Worm (Caenorhabditis elegans) whole organism, L2 larva: ENCODE data around the gene ccm-2.

ENCODE experiments used
- F13H6.1 ChIP-seq: sonication (generic microtip); optimal IDR thresholded peaks from 2 replicates; lab custom pipeline; 2016; ENCODE audit warnings: missing genetic modification characterization, missing compliant biosample characterization
- R02D3.7 ChIP-seq: fragments of 150-350 bp; optimal IDR thresholded peaks from 2 replicates; lab custom pipeline; 2014; ENCODE audit warnings: missing biosample characterization, missing genetic modification characterization
- Y55F3AM.14 ChIP-seq: fragments of 200-800 bp; sonication (Bioruptor generic); optimal IDR thresholded peaks from 2 replicates; lab custom pipeline; 2018; ENCODE audit warnings: mild to moderate bottlenecking, missing genetic modification characterization, missing compliant biosample characterization
- alr-1 ChIP-seq: fragments of 150-350 bp; optimal IDR thresholded peaks from 2 replicates; lab custom pipeline; 2014; ENCODE audit warnings: missing biosample characterization, missing genetic modification characterization
- aly-2 ChIP-seq: fragments of 150-350 bp; optimal IDR thresholded peaks from 2 replicates; lab custom pipeline; 2014; ENCODE audit warnings: missing biosample characterization, missing genetic modification characterization
- blmp-1 ChIP-seq: sonication (generic microtip); optimal IDR thresholded peaks from 2 replicates; lab custom pipeline; 2017; ENCODE audit warnings: missing genetic modification characterization, mild to moderate bottlenecking, missing compliant biosample characterization, antibody characterized with exemption, moderate library complexity; ENCODE audit not compliant: insufficient read depth
- ceh-82 ChIP-seq: fragments of 150-350 bp; optimal IDR thresholded peaks from 2 replicates; lab custom pipeline; 2014; ENCODE audit warnings: missing biosample characterization, missing genetic modification characterization
- crh-2 ChIP-seq: sonication (generic microtip); optimal IDR thresholded peaks from 2 replicates; lab custom pipeline; 2017; ENCODE audit warnings: missing biosample characterization, missing genetic modification characterization
- dmd-4 ChIP-seq: sonication (generic microtip); optimal IDR thresholded peaks from 2 replicates; lab custom pipeline; 2017; ENCODE audit warnings: missing biosample characterization, missing genetic modification characterization
- egl-27 ChIP-seq: sonication (generic microtip); optimal IDR thresholded peaks from 3 replicates; lab custom pipeline; 2017; ENCODE audit warnings: missing biosample characterization, missing genetic modification reagents, missing genetic modification characterization
- elt-1 ChIP-seq: fragments of 150-350 bp; optimal IDR thresholded peaks from 2 replicates; lab custom pipeline; 2014; ENCODE audit warnings: missing biosample characterization, missing genetic modification characterization
- elt-3 ChIP-seq: sonication (generic microtip); optimal IDR thresholded peaks from 2 replicates; lab custom pipeline; 2017; ENCODE audit warnings: missing biosample characterization, missing genetic modification characterization
- fos-1 ChIP-seq: fragments of 150-350 bp; optimal IDR thresholded peaks from 2 replicates; lab custom pipeline; 2014; ENCODE audit warnings: missing biosample characterization, missing genetic modification characterization
- gmeb-1 ChIP-seq: fragments of 150-350 bp; optimal IDR thresholded peaks from 2 replicates; lab custom pipeline; 2014; ENCODE audit warnings: missing biosample characterization, missing genetic modification characterization
- lin-11 ChIP-seq: fragments of 150-350 bp; sonication (generic microtip); optimal IDR thresholded peaks from 2 replicates; lab custom pipeline; 2014; ENCODE audit warnings: missing biosample characterization, missing genetic modification characterization, inconsistent platforms, mixed read lengths
- lsy-2 ChIP-seq, 2 experiments: fragments of 150-350 bp in 1 of 2; sonication (generic microtip) in 1 of 2; optimal IDR thresholded peaks; 2 replicates each; lab custom pipeline; 2014 to 2017; ENCODE audit warnings: missing biosample characterization in 2 of 2, missing genetic modification characterization in 2 of 2
- mab-5 ChIP-seq: fragments of 150-350 bp; optimal IDR thresholded peaks from 2 replicates; lab custom pipeline; 2014; ENCODE audit warnings: missing biosample characterization, missing genetic modification characterization
- mdl-1 ChIP-seq, 2 experiments: fragments of 150-350 bp in 1 of 2; sonication (generic microtip) in 1 of 2; optimal IDR thresholded peaks; 2 replicates each; lab custom pipeline; 2017; ENCODE audit warnings: missing biosample characterization in 2 of 2, missing genetic modification characterization in 2 of 2
- nhr-12 ChIP-seq: fragments of 150-350 bp; optimal IDR thresholded peaks from 2 replicates; lab custom pipeline; 2014; ENCODE audit warnings: missing biosample characterization, missing genetic modification characterization
- nhr-129 ChIP-seq: fragments of 150-350 bp; optimal IDR thresholded peaks from 2 replicates; lab custom pipeline; 2014; ENCODE audit warnings: missing biosample characterization, missing genetic modification characterization
- nhr-21 ChIP-seq: fragments of 150-350 bp; optimal IDR thresholded peaks from 2 replicates; lab custom pipeline; 2014; ENCODE audit warnings: missing biosample characterization, missing genetic modification characterization
- nhr-23 ChIP-seq: fragments of 150-350 bp; optimal IDR thresholded peaks from 2 replicates; lab custom pipeline; 2014; ENCODE audit warnings: missing biosample characterization, missing genetic modification reagents, missing genetic modification characterization
- nhr-25 ChIP-seq: fragments of 150-350 bp; sonication (generic microtip); optimal IDR thresholded peaks from 3 replicates; lab custom pipeline; 2014; ENCODE audit warnings: missing biosample characterization, missing genetic modification characterization
- nhr-6 ChIP-seq: fragments of 150-350 bp; optimal IDR thresholded peaks from 2 replicates; lab custom pipeline; 2014; ENCODE audit warnings: missing biosample characterization, missing genetic modification characterization
- nhr-77 ChIP-seq: fragments of 150-350 bp; optimal IDR thresholded peaks from 2 replicates; lab custom pipeline; 2014; ENCODE audit warnings: missing biosample characterization, missing genetic modification characterization
- peb-1 ChIP-seq: fragments of 150-350 bp; optimal IDR thresholded peaks from 2 replicates; lab custom pipeline; 2014; ENCODE audit warnings: missing biosample characterization, missing genetic modification characterization
- sma-3 ChIP-seq: sonication (generic microtip); optimal IDR thresholded peaks from 2 replicates; lab custom pipeline; 2016; ENCODE audit warnings: missing genetic modification reagents, missing genetic modification characterization, missing compliant biosample characterization
- sma-9 ChIP-seq, 2 experiments: fragments of 150-350 bp in 1 of 2; sonication (generic microtip) in 1 of 2; optimal IDR thresholded peaks; 2 replicates each; lab custom pipeline; 2014 to 2016; ENCODE audit warnings: missing genetic modification characterization in 2 of 2, mild to moderate bottlenecking in 1 of 2, missing biosample characterization in 1 of 2, missing compliant biosample characterization in 1 of 2, missing genetic modification reagents in 1 of 2, moderate library complexity in 1 of 2
- unc-39 ChIP-seq: fragments of 150-350 bp; optimal IDR thresholded peaks from 2 replicates; lab custom pipeline; 2014; ENCODE audit warnings: missing biosample characterization, missing genetic modification characterization
- unc-55 ChIP-seq: fragments of 150-350 bp; sonication (generic microtip); optimal IDR thresholded peaks from 3 replicates; lab custom pipeline; 2014; ENCODE audit warnings: missing biosample characterization, missing genetic modification reagents, missing genetic modification characterization
- unc-62 ChIP-seq: fragments of 150-350 bp; optimal IDR thresholded peaks from 2 replicates; lab custom pipeline; 2014; ENCODE audit warnings: missing biosample characterization, missing genetic modification reagents, missing genetic modification characterization
- ztf-1 ChIP-seq: fragments of 200-800 bp; sonication (Bioruptor generic); conservative IDR thresholded peaks from 2 replicates; pipeline ENCODE4 v1.3.6; 2022; ENCODE audit warnings: missing genetic modification characterization, missing compliant biosample characterization
- ztf-4 ChIP-seq: fragments of 150-350 bp; optimal IDR thresholded peaks from 2 replicates; lab custom pipeline; 2014; ENCODE audit warnings: missing biosample characterization, missing genetic modification characterization

The ccm-2 gene

ce11 chrIV:1857866-1858271 lies 23.4 kb downstream of the ccm-2 start (continued):
- TF ChIP-seq elt-1 (tag; lab: Kevin White, UChicago) (no peak), egl-27 (tag; lab: Kevin White, UChicago) (peak; percentile 44), nhr-77 (tag; lab: Kevin White, UChicago) (no peak), nhr-12 (tag; lab: Kevin White, UChicago) (no peak), sma-3 (GFP tag; lab: Kevin White, UChicago) (peak; percentile 60), dmd-4 (tag; lab: Kevin White, UChicago) (no peak), lin-11 (tag; lab: Kevin White, UChicago) (peak; percentile 45), peb-1 (tag; lab: Kevin White, UChicago) (no peak), nhr-25 (peak; percentile 5), nhr-129 (peak; percentile 88), sma-9 (GFP tag; optimal IDR thresholded peaks at IDR 0.05; lab: Kevin White, UChicago) (peak; percentile 88), sma-9 (tag; optimal IDR thresholded peaks at IDR 0.05; lab: Kevin White, UChicago) (no peak), aly-2 (tag; lab: Kevin White, UChicago) (no peak), unc-62 (GFP tag; lab: Kevin White, UChicago) (no peak), lsy-2 (tag; optimal IDR thresholded peaks at IDR 0.05; lab: Kevin White, UChicago) (peak in 1 of 2 experiments; percentile 64), F13H6.1 (tag; lab: Kevin White, UChicago) (peak; percentile 87), mdl-1 (tag; optimal IDR thresholded peaks at IDR 0.05; lab: Kevin White, UChicago) (peak; percentile 76 to 84), R02D3.7 (tag; lab: Kevin White, UChicago) (no peak), Y55F3AM.14 (peak; percentile 54), unc-39 (tag; lab: Kevin White, UChicago) (no peak), mab-5 (tag; lab: Kevin White, UChicago) (peak; percentile 47)

DNA sequence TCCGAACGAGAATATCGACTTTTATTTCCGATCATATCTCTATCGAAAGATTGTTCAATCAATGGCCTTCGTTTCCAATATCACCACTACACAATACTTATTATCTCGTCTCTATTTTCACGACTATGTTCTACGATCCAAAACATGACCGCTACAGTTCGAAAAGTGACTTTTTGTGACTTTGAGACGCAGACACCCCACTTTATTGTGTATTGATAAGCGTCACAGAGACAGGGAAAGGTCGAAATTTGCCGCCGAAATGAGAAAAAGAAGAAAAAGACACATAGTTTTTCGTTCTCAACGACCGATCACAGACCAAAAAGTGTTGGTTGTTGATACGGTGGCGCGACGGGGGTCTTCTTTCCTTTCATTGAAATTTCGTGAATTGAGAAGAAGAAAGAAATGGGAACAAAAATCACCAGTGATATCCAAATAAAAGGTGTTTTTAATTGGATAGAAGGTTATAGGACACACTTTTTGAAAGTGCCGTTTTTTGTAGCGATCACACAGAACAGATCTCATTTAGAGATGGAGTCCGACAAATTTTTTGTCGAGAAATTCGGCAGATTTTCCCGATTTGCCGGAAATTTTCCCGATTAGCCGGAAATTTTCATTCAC lies 25.0 kb downstream of the ccm-2 start:
- TF ChIP-seq crh-2 (tag; lab: Kevin White, UChicago) (peak; percentile 45), elt-3 (tag; lab: Kevin White, UChicago) (no peak), sma-9 (GFP tag; optimal IDR thresholded peaks at IDR 0.05; lab: Kevin White, UChicago) (peak; percentile 92), sma-9 (tag; optimal IDR thresholded peaks at IDR 0.05; lab: Kevin White, UChicago) (no peak), nhr-129 (peak; percentile 22), ztf-4 (tag; lab: Kevin White, UChicago) (no peak), alr-1 (tag; lab: Kevin White, UChicago) (no peak), nhr-25 (peak; percentile 38), sma-3 (GFP tag; lab: Kevin White, UChicago) (peak; percentile 79), nhr-77 (tag; lab: Kevin White, UChicago) (no peak), unc-39 (tag; lab: Kevin White, UChicago) (no peak), ztf-1 (no peak), R02D3.7 (tag; lab: Kevin White, UChicago) (no peak), elt-1 (tag; lab: Kevin White, UChicago) (no peak), fos-1 (tag; lab: Kevin White, UChicago) (peak; percentile 64), blmp-1 (tag; lab: Kevin White, UChicago) (peak; percentile 66), egl-27 (tag; lab: Kevin White, UChicago) (peak; percentile 44), ceh-82 (tag; lab: Kevin White, UChicago) (no peak), aly-2 (tag; lab: Kevin White, UChicago) (no peak), nhr-6 (tag; lab: Kevin White, UChicago) (no peak), dmd-4 (tag; lab: Kevin White, UChicago) (no peak), gmeb-1 (tag; lab: Kevin White, UChicago) (peak; percentile 18), unc-55 (GFP tag; lab: Kevin White, UChicago) (no peak), mdl-1 (tag; optimal IDR thresholded peaks at IDR 0.05; lab: Kevin White, UChicago) (peak in 1 of 2 experiments; percentile 10), lsy-2 (tag; optimal IDR thresholded peaks at IDR 0.05; lab: Kevin White, UChicago) (peak in 1 of 2 experiments; percentile 1), F13H6.1 (tag; lab: Kevin White, UChicago) (peak; percentile 5), nhr-21 (tag; lab: Kevin White, UChicago) (peak; percentile 89)

DNA sequence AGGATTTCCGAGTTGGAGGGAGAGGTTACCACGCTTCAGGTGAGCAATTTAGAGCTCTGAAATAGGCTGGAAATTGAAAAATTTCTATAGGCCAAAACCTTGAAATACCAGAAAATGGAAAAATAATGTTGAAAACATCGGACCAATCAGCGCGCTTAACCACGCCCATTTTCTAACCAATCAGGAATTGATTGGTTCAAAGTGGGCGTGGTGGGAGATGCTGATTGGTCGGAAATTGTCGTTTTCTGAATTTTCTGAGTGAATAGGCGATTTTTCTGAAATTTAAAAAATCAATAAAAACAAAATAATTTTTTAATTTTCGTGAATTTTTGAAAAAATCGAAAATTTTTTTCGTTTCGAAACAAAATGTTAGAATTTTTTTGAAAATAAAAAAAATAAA lies 26.5 kb downstream of the ccm-2 start:
- TF ChIP-seq crh-2 (tag; lab: Kevin White, UChicago), result no peak
- TF ChIP-seq nhr-23 (tag; lab: Kevin White, UChicago), result no peak
- TF ChIP-seq lin-11 (tag; lab: Kevin White, UChicago), result no peak
- no peak for TF ChIP-seq egl-27 (tag; lab: Kevin White, UChicago)
